Worm (Caenorhabditis elegans) whole organism, L1 larva: ENCODE data around the gene flp-5.

Source experiments
- C16A3.4 ChIP-seq: fragments of 150-350 bp; optimal IDR thresholded peaks from 2 replicates; lab custom pipeline; 2014; ENCODE audit warnings: missing biosample characterization, missing genetic modification characterization
- F16B12.6 ChIP-seq: fragments of 150-350 bp; optimal IDR thresholded peaks from 2 replicates; lab custom pipeline; 2014; ENCODE audit warnings: missing biosample characterization, missing genetic modification characterization
- aha-1 ChIP-seq: fragments of 150-350 bp; optimal IDR thresholded peaks from 2 replicates; lab custom pipeline; 2014; ENCODE audit warnings: missing biosample characterization, missing genetic modification characterization
- aly-2 ChIP-seq: fragments of 150-350 bp; optimal IDR thresholded peaks from 2 replicates; lab custom pipeline; 2014; ENCODE audit warnings: missing biosample characterization, missing genetic modification characterization
- ama-1 ChIP-seq: fragments of 150-350 bp; optimal IDR thresholded peaks from 2 replicates; lab custom pipeline; 2014
- blmp-1 ChIP-seq: fragments of 150-350 bp; optimal IDR thresholded peaks from 2 replicates; lab custom pipeline; 2014; ENCODE audit warnings: missing biosample characterization, missing genetic modification characterization
- ceh-88 ChIP-seq: fragments of 200-800 bp; sonication (Bioruptor generic); IDR thresholded peaks from 2 replicates; pipeline ENCODE4 v1.3.6; 2022; ENCODE audit warnings: missing genetic modification characterization, missing compliant biosample characterization
- ceh-90 ChIP-seq: sonication (generic microtip); optimal IDR thresholded peaks from 2 replicates; lab custom pipeline; 2016; ENCODE audit warnings: missing genetic modification characterization, missing compliant biosample characterization
- dsc-1 ChIP-seq: sonication (generic microtip); optimal IDR thresholded peaks from 2 replicates; lab custom pipeline; 2016; ENCODE audit warnings: mild to moderate bottlenecking, missing genetic modification characterization, missing compliant biosample characterization
- efl-1 ChIP-seq, 4 experiments: fragments of 150-350 bp; optimal IDR thresholded peaks in 3 of 4; peaks in 1 of 4; 1 replicate in 1 of 4; 2 replicates in 3 of 4; lab custom pipeline; 2014; ENCODE audit warnings: missing biosample characterization in 2 of 4, missing genetic modification characterization in 2 of 4, missing genetic modification reagents in 2 of 4
- elt-2 ChIP-seq: sonication (generic microtip); optimal IDR thresholded peaks from 2 replicates; lab custom pipeline; 2016; ENCODE audit warnings: missing genetic modification characterization, mild to moderate bottlenecking, inconsistent platforms, missing compliant biosample characterization, missing genetic modification reagents
- ets-5 ChIP-seq: fragments of 200-800 bp; sonication (Bioruptor generic); IDR thresholded peaks from 2 replicates; pipeline ENCODE4 v1.3.6; 2022; ENCODE audit warnings: missing genetic modification characterization, missing compliant biosample characterization
- fos-1 ChIP-seq: fragments of 150-350 bp; optimal IDR thresholded peaks from 2 replicates; lab custom pipeline; 2014; ENCODE audit warnings: missing biosample characterization, missing genetic modification characterization
- hlh-17 ChIP-seq: fragments of 200-800 bp; sonication (Bioruptor generic); optimal IDR thresholded peaks from 2 replicates; lab custom pipeline; 2018; ENCODE audit warnings: missing genetic modification characterization, mild to moderate bottlenecking, missing compliant biosample characterization, moderate library complexity, borderline replicate concordance
- hlh-4 ChIP-seq: sonication (generic microtip); optimal IDR thresholded peaks from 2 replicates; lab custom pipeline; 2016; ENCODE audit warnings: mild to moderate bottlenecking, missing genetic modification characterization, missing compliant biosample characterization
- irx-1 ChIP-seq: sonication (generic microtip); optimal IDR thresholded peaks from 2 replicates; lab custom pipeline; 2016; ENCODE audit warnings: missing genetic modification characterization, missing compliant biosample characterization
- isw-1 ChIP-seq: fragments of 200-800 bp; sonication (Bioruptor generic); IDR thresholded peaks from 2 replicates; pipeline ENCODE4 v1.3.6; 2022; ENCODE audit warnings: missing genetic modification characterization, missing compliant biosample characterization
- jun-1 ChIP-seq: fragments of 150-350 bp; optimal IDR thresholded peaks from 2 replicates; lab custom pipeline; 2014; ENCODE audit warnings: missing biosample characterization, missing genetic modification reagents, missing genetic modification characterization
- lin-14 ChIP-seq: fragments of 200-800 bp; sonication (Bioruptor generic); optimal IDR thresholded peaks from 2 replicates; lab custom pipeline; 2018; ENCODE audit warnings: mild to moderate bottlenecking, missing genetic modification characterization, moderate library complexity, missing compliant biosample characterization
- lin-15B ChIP-seq: fragments of 150-350 bp; sonication (generic microtip); optimal IDR thresholded peaks from 3 replicates; lab custom pipeline; 2014; ENCODE audit warnings: missing biosample characterization, missing genetic modification characterization
- lin-39 ChIP-seq: fragments of 150-350 bp; optimal IDR thresholded peaks from 2 replicates; lab custom pipeline; 2014; ENCODE audit warnings: missing biosample characterization, missing genetic modification reagents, missing genetic modification characterization
- lir-3 ChIP-seq: sonication (generic microtip); optimal IDR thresholded peaks from 2 replicates; lab custom pipeline; 2016; ENCODE audit warnings: mild to moderate bottlenecking, missing genetic modification characterization, moderate library complexity, missing compliant biosample characterization; ENCODE audit not compliant: poor library complexity
- mab-9 ChIP-seq: fragments of 200-800 bp; sonication (Bioruptor generic); IDR thresholded peaks from 2 replicates; pipeline ENCODE4 v1.3.6; 2022; ENCODE audit warnings: missing genetic modification reagents, missing genetic modification characterization, missing compliant biosample characterization
- nhr-11 ChIP-seq: fragments of 150-350 bp; optimal IDR thresholded peaks from 2 replicates; lab custom pipeline; 2014; ENCODE audit warnings: missing biosample characterization, missing genetic modification characterization
- nhr-12 ChIP-seq: sonication (generic microtip); optimal IDR thresholded peaks from 2 replicates; lab custom pipeline; 2017; ENCODE audit warnings: missing biosample characterization, missing genetic modification characterization
- nhr-20 ChIP-seq: sonication (generic microtip); optimal IDR thresholded peaks from 2 replicates; lab custom pipeline; 2016; ENCODE audit warnings: mild to moderate bottlenecking, missing genetic modification characterization, missing compliant biosample characterization
- nhr-28 ChIP-seq: fragments of 150-350 bp; optimal IDR thresholded peaks from 2 replicates; lab custom pipeline; 2014; ENCODE audit warnings: missing biosample characterization, missing genetic modification characterization
- nhr-47 ChIP-seq: sonication (generic microtip); optimal IDR thresholded peaks from 2 replicates; lab custom pipeline; 2016; ENCODE audit warnings: mild to moderate bottlenecking, missing genetic modification characterization, moderate library complexity, missing compliant biosample characterization
- nhr-76 ChIP-seq: sonication (generic microtip); optimal IDR thresholded peaks from 2 replicates; lab custom pipeline; 2017; ENCODE audit warnings: missing biosample characterization, missing genetic modification characterization
- nhr-77 ChIP-seq: fragments of 150-350 bp; optimal IDR thresholded peaks from 2 replicates; lab custom pipeline; 2014; ENCODE audit warnings: missing biosample characterization, missing genetic modification characterization
- nhr-84 ChIP-seq: sonication (generic microtip); optimal IDR thresholded peaks from 2 replicates; lab custom pipeline; 2017; ENCODE audit warnings: missing biosample characterization, missing genetic modification characterization
- nhr-85 ChIP-seq: sonication (generic microtip); peaks from one replicate; lab custom pipeline; 2016; ENCODE audit warnings: missing genetic modification characterization, inconsistent platforms, missing compliant biosample characterization
- pag-3 ChIP-seq: sonication (generic microtip); optimal IDR thresholded peaks from 2 replicates; lab custom pipeline; 2017; ENCODE audit warnings: missing genetic modification characterization, mild to moderate bottlenecking, missing compliant biosample characterization, antibody characterized with exemption, borderline replicate concordance; ENCODE audit not compliant: insufficient read depth
- pax-3 ChIP-seq: fragments of 200-800 bp; sonication (Bioruptor generic); optimal IDR thresholded peaks from 2 replicates; lab custom pipeline; 2018; ENCODE audit warnings: mild to moderate bottlenecking, missing genetic modification characterization, moderate library complexity, missing compliant biosample characterization
- pqm-1 ChIP-seq: sonication (generic microtip); optimal IDR thresholded peaks from 3 replicates; lab custom pipeline; 2017; ENCODE audit warnings: missing biosample characterization, missing genetic modification characterization
- skn-1 ChIP-seq: fragments of 150-350 bp; optimal IDR thresholded peaks from 2 replicates; lab custom pipeline; 2014; ENCODE audit warnings: missing biosample characterization, missing genetic modification characterization
- snpc-4 ChIP-seq: fragments of 150-350 bp; optimal IDR thresholded peaks from 2 replicates; lab custom pipeline; 2014; ENCODE audit warnings: missing biosample characterization, missing genetic modification characterization
- snu-23 ChIP-seq: sonication (generic microtip); optimal IDR thresholded peaks from 2 replicates; lab custom pipeline; 2016; ENCODE audit warnings: missing genetic modification characterization, missing compliant biosample characterization
- sox-4 ChIP-seq: sonication (generic microtip); optimal IDR thresholded peaks from 2 replicates; lab custom pipeline; 2016; ENCODE audit warnings: missing genetic modification characterization, missing compliant biosample characterization
- sup-37 ChIP-seq: fragments of 200-800 bp; sonication (Bioruptor generic); optimal IDR thresholded peaks from 2 replicates; lab custom pipeline; 2018; ENCODE audit warnings: mild to moderate bottlenecking, missing genetic modification characterization, missing compliant biosample characterization
- tbx-2 ChIP-seq: sonication (generic microtip); optimal IDR thresholded peaks from 2 replicates; lab custom pipeline; 2016; ENCODE audit warnings: missing genetic modification characterization, missing compliant biosample characterization
- tlp-1 ChIP-seq: fragments of 150-350 bp; optimal IDR thresholded peaks from 2 replicates; lab custom pipeline; 2014; ENCODE audit warnings: missing biosample characterization, missing genetic modification characterization
- unc-30 ChIP-seq: sonication (generic microtip); optimal IDR thresholded peaks from 2 replicates; lab custom pipeline; 2017; ENCODE audit warnings: missing biosample characterization, missing genetic modification characterization
- unc-86 ChIP-seq: sonication (generic microtip); optimal IDR thresholded peaks from 2 replicates; lab custom pipeline; 2016; ENCODE audit warnings: missing genetic modification characterization, missing compliant biosample characterization
- unc-98 ChIP-seq: fragments of 200-800 bp; sonication (Bioruptor generic); IDR thresholded peaks from 2 replicates; pipeline ENCODE4 v1.3.6; 2022; ENCODE audit warnings: missing genetic modification characterization, missing compliant biosample characterization
- vab-15 ChIP-seq: sonication (generic microtip); optimal IDR thresholded peaks from 2 replicates; lab custom pipeline; 2017; ENCODE audit warnings: missing genotype, mild to moderate bottlenecking, missing genetic modification characterization, missing compliant biosample characterization
- zag-1 ChIP-seq: fragments of 150-350 bp; optimal IDR thresholded peaks from 2 replicates; lab custom pipeline; 2014; ENCODE audit warnings: missing biosample characterization, missing genetic modification characterization
- ztf-11 ChIP-seq, 2 experiments: sonication (generic microtip); optimal IDR thresholded peaks; 2 replicates each; lab custom pipeline; 2016 to 2017; ENCODE audit warnings: missing genetic modification characterization in 2 of 2, missing biosample characterization in 1 of 2, missing compliant biosample characterization in 1 of 2

flp-5 gene

DNA sequence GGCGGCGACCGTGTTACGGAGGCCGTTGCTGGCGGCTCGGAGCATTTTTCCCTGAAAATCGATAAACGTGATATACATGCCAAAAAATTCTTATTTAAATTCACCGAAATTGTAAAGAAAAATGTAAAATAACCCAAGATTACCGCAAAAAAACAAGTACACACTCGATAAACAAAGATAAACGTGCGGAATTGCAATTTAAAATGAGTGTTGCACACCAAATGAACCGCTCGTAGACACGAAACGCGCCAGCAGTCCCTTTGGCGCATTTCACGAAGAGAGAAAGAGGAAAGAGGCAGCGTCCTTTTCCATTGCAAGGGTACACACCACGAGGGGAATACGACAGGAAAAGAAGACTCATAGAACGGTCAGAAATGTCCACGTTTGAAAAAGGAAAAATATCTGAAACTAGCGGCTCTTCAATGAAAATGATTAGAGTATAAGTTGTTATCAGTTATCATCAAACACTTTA is 18.0 kb downstream of the flp-5 start, which contains the start of gene sdha-1 (continued):
- TF ChIP-seq hlh-4 (tag; lab: Kevin White, UChicago), result no peak
- TF ChIP-seq lin-39 (tag; lab: Kevin White, UChicago), result peak; percentile 63
- no peak for TF ChIP-seq sup-37 (GFP tag; lab: Kevin White, UChicago)
- TF ChIP-seq pag-3, result peak; percentile 56
- no peak; the same call in 1 of the 2 replicates for TF ChIP-seq mab-9 (GFP tag; lab: Robert Waterston, UW)
- TF ChIP-seq nhr-12 (tag; lab: Kevin White, UChicago), result no peak
- TF ChIP-seq elt-2 (tag; lab: Kevin White, UChicago), result peak; percentile 86
- no peak for TF ChIP-seq nhr-84 (tag; lab: Kevin White, UChicago)
- no peak for TF ChIP-seq pqm-1 (tag; lab: Kevin White, UChicago)
- no peak for TF ChIP-seq nhr-76 (tag; lab: Kevin White, UChicago)
- peak; percentile 94 for TF ChIP-seq nhr-20 (tag; lab: Kevin White, UChicago)
- TF ChIP-seq isw-1 (GFP tag; lab: Robert Waterston, UW), result peak; percentile 57
- peak; percentile 71 for TF ChIP-seq irx-1 (tag; lab: Kevin White, UChicago)
- TF ChIP-seq blmp-1, result peak; percentile 89
- no peak for TF ChIP-seq hlh-17 (GFP tag; lab: Kevin White, UChicago)
- no peak for TF ChIP-seq ceh-90 (tag; lab: Kevin White, UChicago)
- TF ChIP-seq tbx-2 (tag; lab: Kevin White, UChicago), result peak; percentile 89
- TF ChIP-seq unc-98, result no peak
- TF ChIP-seq fos-1 (tag; lab: Kevin White, UChicago), result peak; percentile 65
- TF ChIP-seq snpc-4 (tag; lab: Kevin White, UChicago), result peak; percentile 63
- peak; percentile 76 for TF ChIP-seq dsc-1 (tag; lab: Kevin White, UChicago)
- TF ChIP-seq skn-1, result peak; percentile 79
- TF ChIP-seq lin-15B (tag; lab: Kevin White, UChicago), result peak; percentile 70
- TF ChIP-seq zag-1 (tag; lab: Kevin White, UChicago), result no peak
- no peak for TF ChIP-seq vab-15 (tag; lab: Kevin White, UChicago)
- TF ChIP-seq snu-23 (GFP tag; lab: Kevin White, UChicago), result peak; percentile 96
- TF ChIP-seq ztf-11 (tag; optimal IDR thresholded peaks at IDR 0.05; lab: Kevin White, UChicago), result peak in 1 of 2 experiments; percentile 62
- TF ChIP-seq sox-4 (tag; lab: Kevin White, UChicago), result no peak
- TF ChIP-seq unc-30, result no peak
- peak; percentile 59 for TF ChIP-seq aly-2 (tag; lab: Kevin White, UChicago)
- peak; percentile 97 for TF ChIP-seq lin-14 (GFP tag; lab: Kevin White, UChicago)
- TF ChIP-seq F16B12.6 (tag; lab: Kevin White, UChicago), result peak; percentile 41
- peak; percentile 62 for TF ChIP-seq lir-3 (tag; lab: Kevin White, UChicago)
- TF ChIP-seq efl-1 (optimal IDR thresholded peaks at IDR 0.05; lab: Kevin White, UChicago), result peak; percentile 70 to 72
- peak; percentile 69 to 96 for TF ChIP-seq efl-1 (GFP tag; optimal IDR thresholded peaks at IDR 0.05 in 1 of 2; lab: Kevin White, UChicago)
- TF ChIP-seq, all 84 proteins: peak for 54

DNA sequence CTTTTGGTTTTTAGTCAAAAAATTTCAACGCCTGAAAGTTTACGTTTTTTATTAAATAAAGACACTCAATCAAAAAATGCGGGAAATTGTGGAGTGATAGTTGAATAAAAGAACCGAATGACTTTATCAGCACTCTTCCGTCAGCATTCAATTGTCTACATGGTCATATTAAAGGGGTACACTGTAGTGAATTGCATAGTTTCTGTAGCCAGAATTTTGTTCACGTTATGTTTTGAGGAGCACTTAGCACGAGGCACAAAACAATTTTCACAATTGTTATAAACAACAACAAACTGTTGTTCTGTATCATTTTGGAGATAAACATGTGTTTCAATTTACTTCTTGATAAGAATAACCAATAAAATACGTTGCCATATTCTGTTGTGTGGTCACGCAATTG is 21.0 kb downstream of the flp-5 start, which contains the start of gene D2021.4:
Gene D2021.4 (minus strand): TSS at position 48 of the 400 bp plus-strand sequence.
- TF ChIP-seq unc-86 (tag; lab: Kevin White, UChicago), result no peak
- TF ChIP-seq nhr-85 (tag; lab: Kevin White, UChicago), result no peak
- TF ChIP-seq efl-1 (optimal IDR thresholded peaks at IDR 0.05; lab: Kevin White, UChicago), result no peak
- peak in 1 of 2 experiments; percentile 62 for TF ChIP-seq efl-1 (GFP tag; optimal IDR thresholded peaks at IDR 0.05 in 1 of 2; lab: Kevin White, UChicago)
- peak; percentile 48 for TF ChIP-seq elt-2 (tag; lab: Kevin White, UChicago)
- no peak for TF ChIP-seq jun-1

DNA sequence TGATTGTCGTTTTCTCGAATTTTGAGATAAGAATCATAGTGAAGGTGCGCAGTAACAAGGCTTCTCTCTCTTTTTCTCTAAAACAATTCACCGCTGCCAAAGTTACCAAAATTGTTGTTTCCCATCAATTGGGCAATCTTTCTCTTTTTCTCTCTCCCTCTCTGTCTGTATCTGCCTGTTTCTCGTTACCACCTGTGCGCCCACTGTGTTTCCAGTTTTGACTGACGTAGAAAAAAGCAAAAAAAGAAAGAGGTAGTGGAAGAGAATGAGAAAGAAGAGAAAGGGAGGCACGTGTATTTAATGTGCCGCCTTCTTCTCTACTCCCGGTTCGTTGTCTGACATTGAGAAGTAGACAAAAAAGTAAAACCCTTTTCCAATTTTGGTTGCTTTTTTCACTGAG is 22.0 kb downstream of the flp-5 start:
- TF ChIP-seq lin-14 (GFP tag; lab: Kevin White, UChicago) (peak; percentile 90), blmp-1 (peak; percentile 75), aha-1 (tag; lab: Kevin White, UChicago) (no peak), hlh-17 (GFP tag; lab: Kevin White, UChicago) (no peak), F16B12.6 (tag; lab: Kevin White, UChicago) (no peak), fos-1 (tag; lab: Kevin White, UChicago) (peak; percentile 27), C16A3.4 (peak; percentile 24), ets-5 (no peak), pax-3 (tag; lab: Kevin White, UChicago) (no peak), lin-15B (tag; lab: Kevin White, UChicago) (no peak), nhr-85 (tag; lab: Kevin White, UChicago) (peak; percentile 96), tlp-1 (tag; lab: Kevin White, UChicago) (no peak), elt-2 (tag; lab: Kevin White, UChicago) (peak; percentile 32), skn-1 (no peak), ceh-88 (GFP tag; lab: Robert Waterston, UW) (no peak), ama-1 (lab: Kevin White, UChicago) (no peak), nhr-47 (tag; lab: Kevin White, UChicago) (peak; percentile 56), nhr-76 (tag; lab: Kevin White, UChicago) (no peak), nhr-77 (tag; lab: Kevin White, UChicago) (peak; percentile 45), nhr-11 (tag; lab: Kevin White, UChicago) (no peak), nhr-28 (tag; lab: Kevin White, UChicago) (no peak), unc-86 (tag; lab: Kevin White, UChicago) (no peak), nhr-84 (tag; lab: Kevin White, UChicago) (no peak)
